Fruit fly (Drosophila melanogaster) whole organism: ENCODE data around the gene Reg-2.

Experiments used
- CG8478 ChIP-seq: fragments of >200 bp; optimal IDR thresholded peaks from 2 replicates; lab custom pipeline; 2018; ENCODE audit warnings: inconsistent platforms
- Dll ChIP-seq: fragments of >200 bp; optimal IDR thresholded peaks from 2 replicates; lab custom pipeline; 2017
- EcR ChIP-seq, 2 experiments: fragments of >200 bp; optimal IDR thresholded peaks; 2 replicates each; lab custom pipeline; 2017; ENCODE audit warnings: missing biosample characterization in 2 of 2, missing genetic modification characterization in 2 of 2, missing genetic modification reagents in 2 of 2
- psq ChIP-seq: fragments of >200 bp; optimal IDR thresholded peaks from 2 replicates; lab custom pipeline; 2017
- usp ChIP-seq: fragments of >200 bp; optimal IDR thresholded peaks from 2 replicates; lab custom pipeline; 2017; ENCODE audit warnings: missing biosample characterization, missing genetic modification characterization, mixed read lengths

DNA sequence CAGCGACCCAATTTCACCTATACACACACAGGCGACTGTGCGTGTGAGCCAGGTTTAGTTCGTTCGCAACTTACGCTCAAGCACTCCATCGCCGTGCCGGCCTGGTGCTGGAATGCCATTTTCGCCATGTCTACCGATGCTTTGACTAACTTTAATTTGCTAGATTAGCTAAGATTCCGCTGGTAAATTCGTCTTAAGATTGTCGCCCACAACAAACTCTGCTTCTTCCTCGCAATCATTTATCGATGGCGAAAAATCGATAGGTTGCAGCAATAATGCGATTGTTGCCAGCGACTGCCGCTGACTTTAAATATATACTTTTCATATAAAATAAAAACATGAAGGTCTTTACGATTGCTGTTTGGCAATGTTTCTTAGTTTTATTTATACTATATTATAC is 46.3 kb upstream of the Reg-2 start, which contains the start of gene CG3402:
- TF ChIP-seq CG8478 (lab: Kevin White, UChicago), result no peak
- no peak for TF ChIP-seq usp
- TF ChIP-seq psq (lab: Kevin White, UChicago), result no peak
- no peak for TF ChIP-seq Dll (lab: Kevin White, UChicago)
- TF ChIP-seq EcR (GFP tag; optimal IDR thresholded peaks at IDR 0.05; lab: Kevin White, UChicago), result no peak
